Worm (Caenorhabditis elegans) whole organism, L1 larva: ENCODE results near the gene srh-213.
"Not testable (repeated sequence)": the region's sequence is repeated elsewhere in the genome, so short reads cannot be mapped to it uniquely, and the experiment has no call there.

ENCODE experiments used
- C16A3.4 ChIP-seq: fragments of 150-350 bp; optimal IDR thresholded peaks from 2 replicates; lab custom pipeline; 2014; ENCODE audit warnings: missing biosample characterization, missing genetic modification characterization
- F16B12.6 ChIP-seq: fragments of 150-350 bp; optimal IDR thresholded peaks from 2 replicates; lab custom pipeline; 2014; ENCODE audit warnings: missing biosample characterization, missing genetic modification characterization
- alr-1 ChIP-seq: fragments of 200-800 bp; sonication (Bioruptor generic); optimal IDR thresholded peaks from 2 replicates; lab custom pipeline; 2018; ENCODE audit warnings: borderline replicate concordance, mild to moderate bottlenecking, missing genetic modification characterization, missing compliant biosample characterization
- ama-1 ChIP-seq: fragments of 150-350 bp; optimal IDR thresholded peaks from 2 replicates; lab custom pipeline; 2014
- blmp-1 ChIP-seq: fragments of 150-350 bp; optimal IDR thresholded peaks from 2 replicates; lab custom pipeline; 2014; ENCODE audit warnings: missing biosample characterization, missing genetic modification characterization
- ceh-88 ChIP-seq: fragments of 200-800 bp; sonication (Bioruptor generic); IDR thresholded peaks from 2 replicates; pipeline ENCODE4 v1.3.6; 2022; ENCODE audit warnings: missing genetic modification characterization, missing compliant biosample characterization
- ceh-90 ChIP-seq: sonication (generic microtip); optimal IDR thresholded peaks from 2 replicates; lab custom pipeline; 2016; ENCODE audit warnings: missing genetic modification characterization, missing compliant biosample characterization
- ces-1 ChIP-seq: fragments of 150-350 bp; optimal IDR thresholded peaks from 2 replicates; lab custom pipeline; 2014; ENCODE audit warnings: missing biosample characterization, missing genetic modification reagents, missing genetic modification characterization
- dpl-1 ChIP-seq, 3 experiments: fragments of 150-350 bp in 2 of 3; sonication (generic microtip) in 1 of 3; optimal IDR thresholded peaks; 2 replicates each; lab custom pipeline; 2014 to 2017; ENCODE audit warnings: missing biosample characterization in 3 of 3, missing genetic modification characterization in 3 of 3, missing genetic modification reagents in 3 of 3
- efl-1 ChIP-seq, 4 experiments: fragments of 150-350 bp; optimal IDR thresholded peaks in 3 of 4; peaks in 1 of 4; 1 replicate in 1 of 4; 2 replicates in 3 of 4; lab custom pipeline; 2014; ENCODE audit warnings: missing biosample characterization in 2 of 4, missing genetic modification characterization in 2 of 4, missing genetic modification reagents in 2 of 4
- elt-3 ChIP-seq, 6 experiments: fragments of 150-350 bp in 1 of 6; sonication (generic microtip); optimal IDR thresholded peaks; 2 replicates each; lab custom pipeline; 2017 to 2018; ENCODE audit warnings: missing biosample characterization in 6 of 6, missing genetic modification characterization in 6 of 6, inconsistent platforms in 1 of 6
- ets-5 ChIP-seq: fragments of 200-800 bp; sonication (Bioruptor generic); IDR thresholded peaks from 2 replicates; pipeline ENCODE4 v1.3.6; 2022; ENCODE audit warnings: missing genetic modification characterization, missing compliant biosample characterization
- fkh-4 ChIP-seq: sonication (generic microtip); optimal IDR thresholded peaks from 2 replicates; lab custom pipeline; 2016; ENCODE audit warnings: missing compliant biosample characterization, missing genetic modification characterization, borderline replicate concordance
- fkh-8 ChIP-seq: sonication (generic microtip); optimal IDR thresholded peaks from 2 replicates; lab custom pipeline; 2016; ENCODE audit warnings: mild to moderate bottlenecking, missing genetic modification characterization, missing compliant biosample characterization
- grh-1 ChIP-seq: fragments of 200-800 bp; sonication (Bioruptor generic); IDR thresholded peaks from 2 replicates; pipeline ENCODE4 v1.3.6; 2022; ENCODE audit warnings: missing genetic modification reagents, missing genetic modification characterization, missing compliant biosample characterization
- hpl-2 ChIP-seq: fragments of 150-350 bp; optimal IDR thresholded peaks from 2 replicates; lab custom pipeline; 2014; ENCODE audit warnings: missing biosample characterization, missing genetic modification reagents, missing genetic modification characterization
- isw-1 ChIP-seq: fragments of 200-800 bp; sonication (Bioruptor generic); IDR thresholded peaks from 2 replicates; pipeline ENCODE4 v1.3.6; 2022; ENCODE audit warnings: missing genetic modification characterization, missing compliant biosample characterization
- lin-15B ChIP-seq: fragments of 150-350 bp; sonication (generic microtip); optimal IDR thresholded peaks from 3 replicates; lab custom pipeline; 2014; ENCODE audit warnings: missing biosample characterization, missing genetic modification characterization
- lin-39 ChIP-seq: fragments of 150-350 bp; optimal IDR thresholded peaks from 2 replicates; lab custom pipeline; 2014; ENCODE audit warnings: missing biosample characterization, missing genetic modification reagents, missing genetic modification characterization
- lsy-2 ChIP-seq, 2 experiments: fragments of 150-350 bp; optimal IDR thresholded peaks; 2 replicates each; lab custom pipeline; 2014; ENCODE audit warnings: missing biosample characterization in 2 of 2, missing genetic modification characterization in 2 of 2
- mdl-1 ChIP-seq, 2 experiments: fragments of 150-350 bp; optimal IDR thresholded peaks; 2 replicates each; lab custom pipeline; 2014 to 2017; ENCODE audit warnings: missing biosample characterization in 2 of 2, missing genetic modification characterization in 2 of 2, inconsistent platforms in 1 of 2
- nhr-11 ChIP-seq: fragments of 150-350 bp; optimal IDR thresholded peaks from 2 replicates; lab custom pipeline; 2014; ENCODE audit warnings: missing biosample characterization, missing genetic modification characterization
- nhr-20 ChIP-seq: sonication (generic microtip); optimal IDR thresholded peaks from 2 replicates; lab custom pipeline; 2016; ENCODE audit warnings: mild to moderate bottlenecking, missing genetic modification characterization, missing compliant biosample characterization
- nhr-237 ChIP-seq: fragments of 150-350 bp; optimal IDR thresholded peaks from 2 replicates; lab custom pipeline; 2014; ENCODE audit warnings: missing biosample characterization, missing genetic modification characterization
- nhr-77 ChIP-seq: fragments of 150-350 bp; optimal IDR thresholded peaks from 2 replicates; lab custom pipeline; 2014; ENCODE audit warnings: missing biosample characterization, missing genetic modification characterization
- nhr-84 ChIP-seq: sonication (generic microtip); optimal IDR thresholded peaks from 2 replicates; lab custom pipeline; 2017; ENCODE audit warnings: missing biosample characterization, missing genetic modification characterization
- nhr-90 ChIP-seq: sonication (generic microtip); optimal IDR thresholded peaks from 2 replicates; lab custom pipeline; 2016; ENCODE audit warnings: mild to moderate bottlenecking, missing genetic modification characterization, missing compliant biosample characterization; ENCODE audit not compliant: poor library complexity
- skn-1 ChIP-seq: fragments of 150-350 bp; optimal IDR thresholded peaks from 2 replicates; lab custom pipeline; 2014; ENCODE audit warnings: missing biosample characterization, missing genetic modification characterization
- sox-4 ChIP-seq: sonication (generic microtip); optimal IDR thresholded peaks from 2 replicates; lab custom pipeline; 2016; ENCODE audit warnings: missing genetic modification characterization, missing compliant biosample characterization
- sptf-1 ChIP-seq: fragments of 150-350 bp; optimal IDR thresholded peaks from 2 replicates; lab custom pipeline; 2014; ENCODE audit warnings: missing biosample characterization, missing genetic modification characterization
- tbx-2 ChIP-seq: sonication (generic microtip); optimal IDR thresholded peaks from 2 replicates; lab custom pipeline; 2016; ENCODE audit warnings: missing genetic modification characterization, missing compliant biosample characterization
- unc-130 ChIP-seq: fragments of 150-350 bp; optimal IDR thresholded peaks from 2 replicates; lab custom pipeline; 2017; ENCODE audit warnings: missing biosample characterization, missing genetic modification characterization, inconsistent platforms
- unc-98 ChIP-seq: fragments of 200-800 bp; sonication (Bioruptor generic); IDR thresholded peaks from 2 replicates; pipeline ENCODE4 v1.3.6; 2022; ENCODE audit warnings: missing genetic modification characterization, missing compliant biosample characterization
- zag-1 ChIP-seq: fragments of 150-350 bp; optimal IDR thresholded peaks from 2 replicates; lab custom pipeline; 2014; ENCODE audit warnings: missing biosample characterization, missing genetic modification characterization
- zip-4 ChIP-seq: fragments of 200-800 bp; sonication (Bioruptor generic); optimal IDR thresholded peaks from 2 replicates; lab custom pipeline; 2018; ENCODE audit warnings: mild to moderate bottlenecking, missing genetic modification characterization, moderate library complexity, missing compliant biosample characterization

Gene srh-213

DNA sequence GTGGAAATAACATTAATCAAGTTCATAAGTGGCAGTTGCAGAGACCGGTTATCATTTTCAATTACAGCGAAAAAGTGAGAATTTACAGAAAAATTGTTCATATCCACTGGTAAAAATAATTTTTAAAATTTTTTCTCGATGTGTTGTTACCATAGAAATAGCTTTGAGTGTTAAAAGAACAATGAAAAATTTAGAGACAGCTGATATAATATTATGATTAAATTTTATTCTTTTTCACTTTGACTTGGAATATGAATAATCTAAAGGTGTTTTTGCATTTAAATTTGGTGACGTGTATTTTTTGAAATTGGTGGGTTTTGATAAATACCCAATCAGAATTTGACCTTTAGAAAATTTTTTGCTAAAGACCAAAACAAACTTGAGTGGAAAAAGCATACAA, 36.8 kb upstream of the srh-213 start, which contains the start of gene F59B1.6:
Gene F59B1.6 (minus strand): TSS at position 101 of the 400 bp plus-strand sequence.
- TF ChIP-seq mdl-1 (tag; optimal IDR thresholded peaks at IDR 0.05; lab: Kevin White, UChicago), result no peak
- TF ChIP-seq nhr-90 (tag; lab: Kevin White, UChicago), result no peak
- no peak for TF ChIP-seq C16A3.4
- no peak for TF ChIP-seq ceh-90 (tag; lab: Kevin White, UChicago)
- no peak for TF ChIP-seq lin-39 (tag; lab: Kevin White, UChicago)
- TF ChIP-seq nhr-20, result no peak
- TF ChIP-seq ceh-88, result no peak
- TF ChIP-seq ama-1 (lab: Kevin White, UChicago), result no peak

DNA sequence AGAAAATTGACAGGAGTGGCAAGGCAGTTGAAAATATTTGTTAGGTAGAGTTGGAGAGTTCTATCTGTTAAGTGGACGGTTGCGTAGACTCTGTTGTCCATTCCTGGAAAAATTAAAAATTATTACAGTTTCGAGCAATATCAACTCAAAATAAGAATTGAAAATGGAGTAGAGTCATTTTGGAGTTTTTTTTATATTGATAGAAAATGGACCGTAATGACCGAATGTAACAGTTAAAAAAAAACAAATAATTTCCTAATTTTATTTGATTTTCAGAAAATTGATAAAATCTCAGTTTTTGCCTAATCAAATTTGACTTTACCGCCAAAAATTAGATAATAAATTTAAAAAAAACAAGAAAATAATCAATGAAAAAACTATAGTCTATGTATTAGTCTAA, 32.1 kb upstream of the srh-213 start, which contains the start of gene F59B1.4:
Gene F59B1.4 (minus strand): TSS at position 101 of the 400 bp plus-strand sequence.
- TF ChIP-seq unc-98 (GFP tag; lab: Robert Waterston, UW) (no peak), nhr-77 (tag; lab: Kevin White, UChicago) (no peak), grh-1 (GFP tag; lab: Robert Waterston, UW) (no peak), efl-1 (optimal IDR thresholded peaks at IDR 0.05; lab: Kevin White, UChicago) (no peak), efl-1 (GFP tag; optimal IDR thresholded peaks at IDR 0.05 in 1 of 2; lab: Kevin White, UChicago) (no peak), sptf-1 (tag; lab: Kevin White, UChicago) (no peak), alr-1 (tag; lab: Kevin White, UChicago) (no peak), F16B12.6 (tag; lab: Kevin White, UChicago) (no peak), fkh-8 (tag; lab: Kevin White, UChicago) (no peak), blmp-1 (no peak), isw-1 (GFP tag; lab: Robert Waterston, UW) (no peak), sox-4 (no peak), nhr-84 (no peak), zag-1 (tag; lab: Kevin White, UChicago) (no peak), lsy-2 (tag; optimal IDR thresholded peaks at IDR 0.05; lab: Kevin White, UChicago) (no peak)
- TF ChIP-seq, all 84 proteins: peak for 0

DNA sequence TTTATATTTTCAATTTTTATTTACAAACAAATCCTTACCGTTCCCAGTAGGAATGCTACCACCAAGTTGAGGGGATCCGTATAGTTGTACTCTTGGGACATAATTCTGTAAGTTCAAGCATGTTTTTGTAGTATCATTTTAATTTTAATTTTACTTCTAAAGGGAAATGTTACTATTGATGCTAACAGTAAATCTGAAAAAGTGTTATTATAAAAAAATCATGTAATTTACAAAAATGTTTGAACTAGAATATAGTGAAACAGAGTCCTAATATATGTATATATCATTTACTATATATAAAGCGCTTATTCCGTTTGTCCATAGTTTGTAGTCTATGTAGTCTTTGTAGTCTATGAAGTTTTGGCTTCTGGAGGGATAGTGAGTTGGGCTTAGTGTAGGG, 25.8 kb upstream of the srh-213 start, which contains the start of gene srx-93:
Gene srx-93 (minus strand): TSS at position 101 of the 400 bp plus-strand sequence.
- not testable (repeated sequence) for TF ChIP-seq zag-1 (tag; lab: Kevin White, UChicago); hpl-2 (GFP tag; lab: Kevin White, UChicago); fkh-4 (tag; lab: Kevin White, UChicago)

DNA sequence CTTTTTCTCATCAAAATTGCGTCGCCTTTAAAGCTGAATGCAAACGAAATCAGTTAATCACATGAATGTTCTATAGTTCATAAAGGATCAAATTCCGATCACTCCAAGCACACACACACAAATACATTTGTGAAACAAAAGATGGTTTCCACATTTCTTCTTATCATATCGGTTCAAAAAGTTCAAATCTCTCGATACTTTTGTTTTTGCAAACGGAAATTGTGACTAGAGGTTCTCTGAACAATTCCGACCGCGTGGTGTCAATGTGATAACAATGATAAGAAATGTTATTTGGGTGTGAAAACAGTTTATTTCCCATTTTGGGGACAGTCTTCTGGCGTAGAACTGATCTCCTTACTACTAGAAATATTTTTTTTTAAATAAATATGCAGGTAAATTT, 22.0 kb upstream of the srh-213 start:
- TF ChIP-seq ces-1 (GFP tag; lab: Kevin White, UChicago) (no peak), nhr-11 (tag; lab: Kevin White, UChicago) (no peak), unc-130 (tag; lab: Kevin White, UChicago) (peak; percentile 46), ets-5 (GFP tag; lab: Robert Waterston, UW) (no peak), efl-1 (optimal IDR thresholded peaks at IDR 0.05; lab: Kevin White, UChicago) (no peak), efl-1 (GFP tag; optimal IDR thresholded peaks at IDR 0.05 in 1 of 2; lab: Kevin White, UChicago) (peak in 1 of 2 experiments; percentile 22), unc-98 (GFP tag; lab: Robert Waterston, UW) (no peak), mdl-1 (tag; optimal IDR thresholded peaks at IDR 0.05; lab: Kevin White, UChicago) (peak in 1 of 2 experiments; percentile 58), zip-4 (no peak), blmp-1 (peak; percentile 69), lin-15B (tag; lab: Kevin White, UChicago) (no peak), nhr-77 (tag; lab: Kevin White, UChicago) (no peak), F16B12.6 (tag; lab: Kevin White, UChicago) (no peak), lsy-2 (tag; optimal IDR thresholded peaks at IDR 0.05; lab: Kevin White, UChicago) (peak in 1 of 2 experiments; percentile 30), tbx-2 (no peak), nhr-20 (peak; percentile 64), nhr-84 (no peak), dpl-1 (GFP tag; optimal IDR thresholded peaks at IDR 0.05; lab: Kevin White, UChicago) (no peak), nhr-237 (no peak), elt-3 (tag; optimal IDR thresholded peaks at IDR 0.05; lab: Kevin White, UChicago) (peak in 4 of 6 experiments; percentile 47 to 99 (median 65)), fkh-8 (tag; lab: Kevin White, UChicago) (no peak), skn-1 (tag; lab: Kevin White, UChicago) (no peak)
